Fruit fly (Drosophila melanogaster) whole organism, embryonic: ENCODE data around the gene CG7601.

Experiments
- CG10979 ChIP-seq: fragments of 200-800 bp; sonication (Bioruptor generic); optimal IDR thresholded peaks from 2 replicates; lab custom pipeline; 2018; ENCODE audit warnings: missing biosample characterization, mild to moderate bottlenecking, missing genetic modification characterization, moderate library complexity
- CG11456 ChIP-seq: fragments of 200-800 bp; sonication (Bioruptor generic); IDR thresholded peaks from 3 replicates; pipeline ENCODE4 v1.3.6; 2022; ENCODE audit warnings: missing biosample characterization, missing genetic modification characterization
- CG12071 ChIP-seq: fragments of 200-800 bp; sonication (Bioruptor generic); optimal IDR thresholded peaks from 3 replicates; lab custom pipeline; 2018; ENCODE audit warnings: missing biosample characterization, mild to moderate bottlenecking, missing genetic modification characterization
- CG12155 ChIP-seq: fragments of 200-800 bp; sonication (Bioruptor generic); optimal IDR thresholded peaks from 3 replicates; lab custom pipeline; 2016; ENCODE audit warnings: missing biosample characterization, missing genetic modification characterization
- CG12219 ChIP-seq: fragments of 200-800 bp; sonication (Bioruptor generic); optimal IDR thresholded peaks from 3 replicates; lab custom pipeline; 2018; ENCODE audit warnings: missing biosample characterization, mild to moderate bottlenecking, missing genetic modification characterization
- CG12769 ChIP-seq: fragments of 200-800 bp; sonication (Bioruptor generic); optimal IDR thresholded peaks from 2 replicates; lab custom pipeline; 2019; ENCODE audit warnings: missing biosample characterization, mild to moderate bottlenecking, missing genetic modification characterization, moderate library complexity
- CG12942 ChIP-seq: fragments of 200-800 bp; sonication (Bioruptor generic); optimal IDR thresholded peaks from 3 replicates; lab custom pipeline; 2016; ENCODE audit warnings: missing biosample characterization, missing genetic modification characterization
- CG13287 ChIP-seq: fragments of 200-800 bp; sonication (Bioruptor generic); IDR thresholded peaks from 2 replicates; pipeline ENCODE4 v1.3.6; 2022; ENCODE audit warnings: missing biosample characterization, missing genetic modification characterization; ENCODE audit not compliant: partially characterized antibody
- CG13624 ChIP-seq: fragments of 200-800 bp; sonication (Bioruptor generic); optimal IDR thresholded peaks from 2 replicates; lab custom pipeline; 2016; ENCODE audit warnings: missing biosample characterization, missing genetic modification characterization
- CG13775 ChIP-seq: fragments of 200-800 bp; sonication (Bioruptor generic); optimal IDR thresholded peaks from 3 replicates; lab custom pipeline; 2017; ENCODE audit warnings: missing biosample characterization, mild to moderate bottlenecking, missing genetic modification characterization
- CG16815 ChIP-seq: fragments of 200-800 bp; sonication (Bioruptor generic); optimal IDR thresholded peaks from 3 replicates; lab custom pipeline; 2017; ENCODE audit warnings: missing biosample characterization, mild to moderate bottlenecking, missing genetic modification characterization
- CG18476 ChIP-seq: fragments of 200-800 bp; sonication (Bioruptor generic); optimal IDR thresholded peaks from 2 replicates; lab custom pipeline; 2016; ENCODE audit warnings: missing biosample characterization, mild to moderate bottlenecking, missing genetic modification characterization
- CG32767 ChIP-seq: fragments of 200-800 bp; sonication (Bioruptor generic); IDR thresholded peaks from 2 replicates; pipeline ENCODE4 v1.3.6; 2022; ENCODE audit warnings: missing biosample characterization, missing genetic modification characterization
- CG6683 ChIP-seq: fragments of 200-800 bp; sonication (Bioruptor generic); optimal IDR thresholded peaks from 2 replicates; lab custom pipeline; 2017; ENCODE audit warnings: missing biosample characterization, mild to moderate bottlenecking, missing genetic modification characterization, missing genetic modification reagents
- CG6813 ChIP-seq: fragments of 200-800 bp; sonication (Bioruptor generic); optimal IDR thresholded peaks from 2 replicates; lab custom pipeline; 2017; ENCODE audit warnings: missing biosample characterization, missing genetic modification characterization, mild to moderate bottlenecking, moderate library complexity, missing genetic modification reagents
- CG7271 ChIP-seq: fragments of 200-800 bp; sonication (Bioruptor generic); optimal IDR thresholded peaks from 2 replicates; lab custom pipeline; 2018; ENCODE audit warnings: missing biosample characterization, mild to moderate bottlenecking, missing genetic modification characterization, moderate library complexity
- CG7372 ChIP-seq: fragments of 200-800 bp; sonication (Bioruptor generic); IDR thresholded peaks from 2 replicates; pipeline ENCODE4 v1.3.6; 2022; ENCODE audit warnings: missing biosample characterization, missing genetic modification characterization
- CG7987 ChIP-seq: fragments of 200-800 bp; sonication (Bioruptor generic); optimal IDR thresholded peaks from 2 replicates; lab custom pipeline; 2018; ENCODE audit warnings: missing biosample characterization, mild to moderate bottlenecking, missing genetic modification characterization, moderate library complexity
- CG8089 ChIP-seq: fragments of 200-800 bp; sonication (Bioruptor generic); optimal IDR thresholded peaks from 3 replicates; lab custom pipeline; 2016; ENCODE audit warnings: missing biosample characterization, missing genetic modification characterization
- CG8281 ChIP-seq: fragments of 200-800 bp; sonication (Bioruptor generic); optimal IDR thresholded peaks from 2 replicates; lab custom pipeline; 2018; ENCODE audit warnings: missing biosample characterization, mild to moderate bottlenecking, missing genetic modification characterization, moderate library complexity
- CrebB ChIP-seq: fragments of 200-800 bp; sonication (Bioruptor generic); optimal IDR thresholded peaks from 3 replicates; lab custom pipeline; 2018; ENCODE audit warnings: missing biosample characterization, mild to moderate bottlenecking, missing genetic modification characterization
- Dp ChIP-seq: fragments of 200-800 bp; sonication (Bioruptor generic); optimal IDR thresholded peaks from 2 replicates; lab custom pipeline; 2018; ENCODE audit warnings: missing biosample characterization, mild to moderate bottlenecking, missing genetic modification characterization, moderate library complexity
- GATAe ChIP-seq: fragments of 200-800 bp; sonication (Bioruptor generic); conservative IDR thresholded peaks from 2 replicates; pipeline ENCODE4 v1.3.6; 2022; ENCODE audit warnings: missing biosample characterization, missing genetic modification characterization
- HmgD ChIP-seq: fragments of 200-800 bp; sonication (Bioruptor generic); optimal IDR thresholded peaks from 3 replicates; lab custom pipeline; 2016; ENCODE audit warnings: missing biosample characterization, missing genetic modification characterization
- Mad ChIP-seq: fragments of 200-800 bp; sonication (Bioruptor generic); optimal IDR thresholded peaks from 2 replicates; lab custom pipeline; 2016; ENCODE audit warnings: missing biosample characterization, missing genetic modification characterization
- Max ChIP-seq: fragments of 200-800 bp; sonication (Bioruptor generic); optimal IDR thresholded peaks from 2 replicates; lab custom pipeline; 2016; ENCODE audit warnings: missing biosample characterization, mild to moderate bottlenecking, missing genetic modification characterization
- Nf-YA ChIP-seq: fragments of 200-800 bp; sonication (Bioruptor generic); IDR thresholded peaks from 2 replicates; pipeline ENCODE4 v1.3.6; 2022; ENCODE audit warnings: missing biosample characterization, missing genetic modification characterization
- Oaz ChIP-seq: fragments of 200-800 bp; sonication (Bioruptor generic); IDR thresholded peaks from 2 replicates; pipeline ENCODE4 v1.3.6; 2022; ENCODE audit warnings: missing biosample characterization, missing genetic modification characterization
- Oli ChIP-seq: fragments of 200-800 bp; sonication (Bioruptor generic); optimal IDR thresholded peaks from 2 replicates; lab custom pipeline; 2018; ENCODE audit warnings: missing biosample characterization, mild to moderate bottlenecking, missing genetic modification characterization, moderate library complexity
- Pdp1 ChIP-seq, 2 experiments: fragments of 200-800 bp; sonication (Bioruptor generic); optimal IDR thresholded peaks; 3 replicates each; lab custom pipeline; 2016; ENCODE audit warnings: missing biosample characterization in 2 of 2, missing genetic modification characterization in 2 of 2, mild to moderate bottlenecking in 1 of 2, moderate library complexity in 1 of 2
- Rx ChIP-seq: fragments of 200-800 bp; sonication (Bioruptor generic); IDR thresholded peaks from 2 replicates; pipeline ENCODE4 v1.3.6; 2022; ENCODE audit warnings: missing biosample characterization, missing genetic modification characterization
- Side ChIP-seq: fragments of 200-800 bp; sonication (Bioruptor generic); optimal IDR thresholded peaks from 2 replicates; lab custom pipeline; 2016; ENCODE audit warnings: missing biosample characterization, missing genetic modification characterization
- al ChIP-seq: fragments of 200-800 bp; sonication (Bioruptor generic); IDR thresholded peaks from 2 replicates; pipeline ENCODE4 v1.3.6; 2022; ENCODE audit warnings: missing biosample characterization, missing genetic modification characterization
- bsh ChIP-seq, 2 experiments: fragments of 200-800 bp; sonication (Bioruptor generic); optimal IDR thresholded peaks; 2 replicates each; lab custom pipeline; 2017 to 2018; ENCODE audit warnings: mild to moderate bottlenecking in 2 of 2, missing biosample characterization in 2 of 2, missing genetic modification characterization in 2 of 2, moderate library complexity in 1 of 2
- esg ChIP-seq: fragments of 200-800 bp; sonication (Bioruptor generic); conservative IDR thresholded peaks from 2 replicates; pipeline ENCODE4 v1.3.6; 2022; ENCODE audit warnings: missing biosample characterization, missing genetic modification characterization
- ftz-f1 ChIP-seq: fragments of 200-800 bp; sonication (Bioruptor generic); optimal IDR thresholded peaks from 2 replicates; lab custom pipeline; 2016; ENCODE audit warnings: missing biosample characterization, missing genetic modification characterization
- lbe ChIP-seq: fragments of 200-800 bp; sonication (Bioruptor generic); optimal IDR thresholded peaks from 2 replicates; lab custom pipeline; 2016; ENCODE audit warnings: missing biosample characterization, mild to moderate bottlenecking, missing genetic modification characterization
- maf-S ChIP-seq: fragments of 200-800 bp; sonication (Bioruptor generic); optimal IDR thresholded peaks from 2 replicates; lab custom pipeline; 2016; ENCODE audit warnings: missing biosample characterization, missing genetic modification characterization
- nerfin-1 ChIP-seq: fragments of 200-800 bp; sonication (Bioruptor generic); optimal IDR thresholded peaks from 3 replicates; lab custom pipeline; 2019; ENCODE audit warnings: missing biosample characterization, mild to moderate bottlenecking, missing genetic modification characterization, moderate library complexity
- org-1 ChIP-seq: fragments of 200-800 bp; sonication (Bioruptor generic); optimal IDR thresholded peaks from 2 replicates; lab custom pipeline; 2017; ENCODE audit warnings: missing biosample characterization, missing genetic modification characterization
- pfk ChIP-seq: fragments of 200-800 bp; sonication (Bioruptor generic); optimal IDR thresholded peaks from 2 replicates; lab custom pipeline; 2018; ENCODE audit warnings: missing biosample characterization, mild to moderate bottlenecking, missing genetic modification characterization, moderate library complexity
- phol ChIP-seq: fragments of 200-800 bp; sonication (Bioruptor generic); optimal IDR thresholded peaks from 3 replicates; lab custom pipeline; 2018; ENCODE audit warnings: missing biosample characterization, mild to moderate bottlenecking, missing genetic modification characterization, moderate library complexity
- pnt ChIP-seq: fragments of 200-800 bp; sonication (Bioruptor generic); optimal IDR thresholded peaks from 3 replicates; lab custom pipeline; 2016; ENCODE audit warnings: missing biosample characterization, missing genetic modification characterization
- schlank ChIP-seq: fragments of 200-800 bp; sonication (Bioruptor generic); optimal IDR thresholded peaks from 2 replicates; lab custom pipeline; 2018; ENCODE audit warnings: missing biosample characterization, mild to moderate bottlenecking, missing genetic modification characterization
- sqz ChIP-seq: fragments of 200-800 bp; sonication (Bioruptor generic); optimal IDR thresholded peaks from 3 replicates; lab custom pipeline; 2018; ENCODE audit warnings: missing biosample characterization, mild to moderate bottlenecking, missing genetic modification characterization
- stc ChIP-seq: fragments of 200-800 bp; sonication (Bioruptor generic); IDR thresholded peaks from 2 replicates; pipeline ENCODE4 v1.3.6; 2022; ENCODE audit warnings: missing biosample characterization, missing genetic modification characterization
- tgo ChIP-seq: fragments of 200-800 bp; sonication (Bioruptor generic); IDR thresholded peaks from 3 replicates; pipeline ENCODE4 v1.3.6; 2022; ENCODE audit warnings: missing biosample characterization, missing genetic modification characterization
- toy ChIP-seq: fragments of 200-800 bp; sonication (Bioruptor generic); IDR thresholded peaks from 2 replicates; pipeline ENCODE4 v1.3.6; 2022; ENCODE audit warnings: missing biosample characterization, missing genetic modification characterization
- trh ChIP-seq: fragments of 200-800 bp; sonication (Bioruptor generic); optimal IDR thresholded peaks from 2 replicates; lab custom pipeline; 2016; ENCODE audit warnings: missing biosample characterization, missing genetic modification characterization
- unc-4 ChIP-seq: fragments of 200-800 bp; sonication (Bioruptor generic); IDR thresholded peaks from 2 replicates; pipeline ENCODE4 v1.3.6; 2022; ENCODE audit warnings: missing biosample characterization, missing genetic modification characterization; ENCODE audit not compliant: partially characterized antibody
- zf30C ChIP-seq: fragments of 200-800 bp; sonication (Bioruptor generic); optimal IDR thresholded peaks from 3 replicates; lab custom pipeline; 2018; ENCODE audit warnings: missing biosample characterization, mild to moderate bottlenecking, missing genetic modification characterization

Gene CG7601

DNA sequence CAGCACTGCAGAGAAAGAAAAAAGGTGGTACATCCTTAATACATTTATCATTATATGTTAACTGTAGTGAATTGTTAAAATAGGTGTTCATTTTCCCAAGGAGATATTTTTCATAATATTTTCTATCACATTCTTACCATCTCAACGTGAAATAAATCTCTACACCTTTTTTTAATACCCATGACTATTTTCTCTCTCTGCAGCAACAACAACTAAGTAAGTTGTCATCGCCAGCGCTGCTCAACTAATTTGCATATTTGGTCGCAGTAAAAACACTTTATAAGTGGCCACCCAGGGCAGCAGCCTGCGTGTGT, 46.0 kb downstream of the CG7601 start (continued):
- no peak for TF ChIP-seq toy (GFP tag; lab: Robert Waterston, UW)
- no peak for TF ChIP-seq pnt (GFP tag; lab: Kevin White, UChicago)
- TF ChIP-seq CG12071 (GFP tag; lab: Kevin White, UChicago): peak; percentile 9
- TF ChIP-seq lbe (GFP tag; lab: Kevin White, UChicago): no peak
- no peak for TF ChIP-seq unc-4 (GFP tag; lab: Robert Waterston, UW)
- no peak for TF ChIP-seq schlank (tag; lab: Kevin White, UChicago)
- no peak for TF ChIP-seq CG13287 (GFP tag; lab: Robert Waterston, UW)
- TF ChIP-seq CG13775 (GFP tag; lab: Kevin White, UChicago): peak; percentile 34
- TF ChIP-seq Rx: no peak
- TF ChIP-seq CG12219 (GFP tag; lab: Kevin White, UChicago): peak; percentile 35
- no peak for TF ChIP-seq HmgD (GFP tag; lab: Kevin White, UChicago)
- TF ChIP-seq nerfin-1: peak; percentile 31
- TF ChIP-seq maf-S (GFP tag; lab: Kevin White, UChicago): no peak
- TF ChIP-seq pfk (GFP tag; lab: Kevin White, UChicago): no peak
- TF ChIP-seq CG10979: peak; percentile 68
- no peak for TF ChIP-seq Mad (GFP tag; lab: Kevin White, UChicago)
- TF ChIP-seq zf30C (GFP tag; lab: Kevin White, UChicago): peak; percentile 53
- peak; percentile 53 for TF ChIP-seq Oli
- TF ChIP-seq trh (GFP tag; lab: Kevin White, UChicago): no peak
- no peak for TF ChIP-seq CrebB (tag; lab: Kevin White, UChicago)
- peak; percentile 26 for TF ChIP-seq CG13624
- TF ChIP-seq Side (GFP tag; lab: Kevin White, UChicago): no peak
- no peak for TF ChIP-seq CG12769 (tag; lab: Kevin White, UChicago)
- no peak for TF ChIP-seq CG7372 (GFP tag; lab: Robert Waterston, UW)
- no peak for TF ChIP-seq Dp (GFP tag; lab: Kevin White, UChicago)
- TF ChIP-seq Nf-YA: no peak
- TF ChIP-seq CG12155 (GFP tag; lab: Kevin White, UChicago): no peak
- no peak for TF ChIP-seq CG7271 (tag; lab: Kevin White, UChicago)
- no peak for TF ChIP-seq sqz (GFP tag; lab: Kevin White, UChicago)
- TF ChIP-seq CG7987 (GFP tag; lab: Kevin White, UChicago): no peak
- TF ChIP-seq CG16815 (GFP tag; lab: Kevin White, UChicago): no peak
- TF ChIP-seq esg (GFP tag; lab: Robert Waterston, UW): 0 out of 2 replicates have a peak, but pooled peaks have one; percentile 38
- no peak for TF ChIP-seq Oaz (GFP tag; lab: Robert Waterston, UW)
- peak; percentile 4 for TF ChIP-seq CG12942
- TF ChIP-seq CG8281 (tag; lab: Kevin White, UChicago): peak; percentile 32
- TF ChIP-seq Max (GFP tag; lab: Kevin White, UChicago): no peak
- peak; percentile 29; the same call in 1 of the 2 replicates for TF ChIP-seq CG32767 (GFP tag; lab: Robert Waterston, UW)
- TF ChIP-seq CG6813 (GFP tag; lab: Kevin White, UChicago): peak; percentile 25
- TF ChIP-seq CG18476: peak; percentile 2
- TF ChIP-seq ftz-f1: no peak
- TF ChIP-seq Pdp1 (GFP tag; optimal IDR thresholded peaks at IDR 0.05; lab: Kevin White, UChicago): peak in 1 of 2 experiments; percentile 11
- peak; percentile 61 for TF ChIP-seq phol (tag; lab: Kevin White, UChicago)
- TF ChIP-seq bsh (GFP tag; optimal IDR thresholded peaks at IDR 0.05; lab: Kevin White, UChicago): peak in 1 of 2 experiments; percentile 77
- TF ChIP-seq GATAe (GFP tag; lab: Robert Waterston, UW): no peak
- no peak for TF ChIP-seq al (GFP tag; lab: Robert Waterston, UW)
- no peak for TF ChIP-seq stc (GFP tag; lab: Robert Waterston, UW)
- no peak for TF ChIP-seq CG8089 (GFP tag; lab: Kevin White, UChicago)
- TF ChIP-seq org-1 (GFP tag; lab: Kevin White, UChicago): no peak
- TF ChIP-seq tgo: peak; percentile 19; the same call in 1 of the 3 replicates
- TF ChIP-seq CG6683 (GFP tag; lab: Kevin White, UChicago): no peak
- TF ChIP-seq CG11456 (GFP tag; lab: Robert Waterston, UW): no peak
